Fruit fly (Drosophila melanogaster) S2 (cell line): ENCODE results near the gene mRpL49.

Source experiments
- CG8478 ChIP-seq: fragments of >200 bp; optimal IDR thresholded peaks from 2 replicates; lab custom pipeline; 2018
- CTCF ChIP-seq, 2 experiments: fragments of >200 bp; optimal IDR thresholded peaks; 2 replicates each; lab custom pipeline; 2018

The mRpL49 gene

DNA sequence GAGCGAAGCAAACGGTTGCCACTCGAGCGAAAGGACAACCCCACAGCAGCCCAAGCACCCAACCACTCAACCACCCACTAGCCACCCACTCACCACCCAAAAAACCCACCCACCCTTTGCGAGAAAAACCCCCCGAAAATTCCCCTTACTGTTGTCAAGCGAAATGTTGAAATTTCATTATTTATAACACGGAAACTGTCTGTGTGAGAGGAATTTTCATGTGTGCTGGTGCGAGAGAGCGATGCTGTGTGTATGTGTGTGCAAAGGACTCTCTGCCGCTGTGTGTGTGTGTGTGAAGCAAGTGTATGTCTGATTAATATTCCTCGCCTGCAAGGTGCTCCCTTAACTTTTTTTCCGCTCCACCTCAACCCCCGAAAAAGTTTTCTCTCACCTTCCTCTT, 22.9 kb downstream of the mRpL49 start:
- TF ChIP-seq CG8478 (lab: Kevin White, UChicago) (no peak), CTCF (optimal IDR thresholded peaks at IDR 0.05; lab: Kevin White, UChicago) (no peak)

dm6 chrX:12937825-12938520, 31.1 kb downstream of the mRpL49 start:
- TF ChIP-seq CG8478 (lab: Kevin White, UChicago) (no peak), CTCF (optimal IDR thresholded peaks at IDR 0.05; lab: Kevin White, UChicago) (peak; percentile 31 to 59)

DNA sequence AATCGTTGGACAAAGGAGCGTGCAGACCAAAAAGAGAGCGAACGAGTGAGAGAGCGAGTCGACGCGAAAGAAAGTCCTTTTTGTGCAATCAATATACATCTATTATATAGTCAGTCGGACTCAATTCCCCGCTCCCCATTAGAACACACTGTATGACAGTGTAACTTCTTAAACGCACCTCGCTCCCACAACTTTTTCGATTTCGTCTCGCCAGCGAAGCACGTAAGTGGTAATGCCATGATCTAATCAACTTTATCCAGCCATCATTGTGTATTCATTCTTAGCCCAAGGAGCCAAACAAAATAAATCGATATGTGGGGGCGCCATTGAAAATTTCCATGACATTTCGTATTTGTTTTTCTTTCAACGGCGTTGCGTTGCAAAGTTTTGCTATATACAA, 32.1 kb downstream of the mRpL49 start:
- TF ChIP-seq CG8478 (lab: Kevin White, UChicago), result no peak
- no peak for TF ChIP-seq CTCF (optimal IDR thresholded peaks at IDR 0.05; lab: Kevin White, UChicago)

DNA sequence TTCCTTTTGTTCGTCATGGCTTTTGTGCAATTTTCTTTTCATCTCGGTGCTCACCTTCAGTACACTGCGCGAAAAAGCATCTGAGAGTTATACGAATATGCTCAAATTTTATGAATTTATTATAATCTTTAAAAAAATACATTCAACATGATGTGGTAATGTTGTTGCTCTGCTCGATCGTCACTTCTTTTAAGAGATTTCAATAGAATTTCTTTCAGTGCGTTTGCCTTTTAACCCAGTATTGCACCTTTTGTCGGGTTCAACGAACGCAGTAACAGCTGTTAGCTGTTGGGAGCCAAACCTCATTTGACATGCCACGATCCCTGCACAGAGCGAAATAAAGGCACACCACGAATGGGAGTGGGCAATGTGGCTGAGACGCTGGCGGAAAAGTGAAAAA, 33.0 kb downstream of the mRpL49 start:
- no peak for TF ChIP-seq CG8478 (lab: Kevin White, UChicago)
- TF ChIP-seq CTCF (optimal IDR thresholded peaks at IDR 0.05; lab: Kevin White, UChicago), result no peak

DNA sequence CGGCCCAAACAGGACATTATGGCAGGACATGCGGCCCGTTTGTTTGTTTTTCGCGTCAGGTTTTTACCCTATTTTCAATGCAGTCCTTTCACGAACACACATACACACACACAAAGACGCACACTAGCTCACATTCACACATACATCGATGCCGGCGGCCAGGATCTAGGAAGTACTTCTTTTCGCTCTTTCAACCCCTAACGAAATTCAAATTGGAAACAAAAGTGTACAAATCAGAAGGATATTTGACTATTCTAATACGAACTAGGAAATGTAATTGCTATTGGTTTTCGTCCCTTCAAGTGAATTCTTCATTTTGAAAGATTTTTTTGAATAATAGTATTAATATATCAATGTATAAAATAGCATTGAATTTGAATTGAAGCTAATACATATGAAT, 33.5 kb downstream of the mRpL49 start:
- TF ChIP-seq CG8478 (lab: Kevin White, UChicago) (no peak), CTCF (optimal IDR thresholded peaks at IDR 0.05; lab: Kevin White, UChicago) (no peak)

DNA sequence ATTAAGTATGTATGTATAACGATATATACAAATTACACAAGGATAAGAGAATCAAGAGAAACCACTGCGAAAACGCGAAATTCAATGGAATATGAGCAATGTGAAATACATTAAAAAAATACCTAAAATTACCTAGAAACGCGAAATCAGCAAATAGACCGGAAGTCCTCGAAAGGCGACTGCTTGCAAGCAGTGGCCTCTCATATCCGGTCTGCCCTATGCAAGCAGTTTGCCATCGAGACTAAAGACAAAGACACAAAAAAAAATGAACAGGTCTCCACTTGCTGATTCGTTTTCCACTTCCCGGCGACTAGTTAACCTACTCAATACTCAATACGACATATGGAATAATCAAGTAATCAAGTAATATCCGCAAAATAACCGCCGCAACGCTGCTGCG, 40.8 kb downstream of the mRpL49 start:
- no peak for TF ChIP-seq CG8478 (lab: Kevin White, UChicago)
- TF ChIP-seq CTCF (optimal IDR thresholded peaks at IDR 0.05; lab: Kevin White, UChicago), result no peak

DNA sequence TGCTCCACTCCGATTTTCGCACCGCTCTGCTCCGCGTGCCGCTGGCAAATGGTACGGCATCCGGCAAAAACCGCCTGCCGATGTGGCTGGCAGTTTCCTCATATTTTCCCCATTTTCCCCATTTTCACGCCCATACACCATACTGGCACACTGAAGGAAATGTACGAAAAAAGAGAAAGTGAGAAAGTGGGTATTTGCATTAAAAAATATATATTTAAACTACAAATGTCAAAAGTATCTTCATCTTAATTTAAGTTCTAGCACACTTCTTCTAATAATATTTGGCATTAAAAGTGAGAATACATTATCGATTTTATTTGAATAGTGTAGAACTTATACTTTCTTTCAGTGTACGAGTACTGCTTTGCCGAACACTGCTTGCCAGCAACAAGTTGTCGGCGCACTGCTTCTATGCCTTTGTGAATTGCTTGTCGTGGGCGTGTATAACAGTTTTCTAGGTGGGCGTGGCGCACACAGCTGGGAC, 50.5 kb downstream of the mRpL49 start, which contains the start of gene hec:
TSS of gene hec (minus strand) at position 51 of the 484 bp plus-strand sequence.
- TF ChIP-seq CG8478 (lab: Kevin White, UChicago), result no peak
- TF ChIP-seq CTCF (optimal IDR thresholded peaks at IDR 0.05; lab: Kevin White, UChicago), result no peak
